Worm (Caenorhabditis elegans): ENCODE measurements around the gene F55H2.7.

Gene F55H2.7

DNA sequence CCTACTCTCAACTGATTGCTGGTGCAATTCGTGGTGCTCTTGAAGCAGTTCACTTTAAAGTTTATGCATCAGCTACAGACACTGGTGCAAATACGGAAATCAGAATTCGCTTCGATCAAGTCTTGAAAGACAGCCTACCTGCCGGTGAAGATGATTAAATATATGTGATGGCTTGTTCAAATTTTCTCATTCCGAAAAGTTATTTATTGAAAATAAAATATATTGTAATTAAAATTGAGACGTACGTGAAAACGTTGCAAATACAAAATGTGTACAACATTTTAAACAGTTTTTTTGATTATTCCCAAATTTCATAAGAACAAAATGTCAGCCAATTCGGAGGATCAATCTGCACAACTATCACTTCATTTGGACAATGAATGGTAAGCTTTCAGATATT is 10.8 kb upstream of the F55H2.7 start, which contains the start of gene ZK1098.6:
Gene ZK1098.6 (plus strand): TSS at position 301 of the 400 bp plus-strand sequence.
- TF ChIP-seq C34B4.2 (tag; optimal IDR thresholded peaks at IDR 0.05), result no peak
- no peak for TF ChIP-seq efl-1 (optimal IDR thresholded peaks at IDR 0.05)
- TF ChIP-seq efl-1 (GFP tag; optimal IDR thresholded peaks at IDR 0.05 in 1 of 2), result no peak
- no peak for TF ChIP-seq nhr-47 (tag; optimal IDR thresholded peaks at IDR 0.05)
- TF ChIP-seq mab-9 (GFP tag; IDR thresholded peaks at IDR 0.05), result no peak
- no peak for TF ChIP-seq zip-4 (GFP tag; optimal IDR thresholded peaks at IDR 0.05)
- TF ChIP-seq aly-2 (tag; optimal IDR thresholded peaks at IDR 0.05), result no peak
- no peak for TF ChIP-seq jun-1 (tag; optimal IDR thresholded peaks at IDR 0.05)
- TF ChIP-seq isw-1 (GFP tag; IDR thresholded peaks at IDR 0.05), result no peak
- TF ChIP-seq sox-4 (tag; optimal IDR thresholded peaks at IDR 0.05), result no peak

DNA sequence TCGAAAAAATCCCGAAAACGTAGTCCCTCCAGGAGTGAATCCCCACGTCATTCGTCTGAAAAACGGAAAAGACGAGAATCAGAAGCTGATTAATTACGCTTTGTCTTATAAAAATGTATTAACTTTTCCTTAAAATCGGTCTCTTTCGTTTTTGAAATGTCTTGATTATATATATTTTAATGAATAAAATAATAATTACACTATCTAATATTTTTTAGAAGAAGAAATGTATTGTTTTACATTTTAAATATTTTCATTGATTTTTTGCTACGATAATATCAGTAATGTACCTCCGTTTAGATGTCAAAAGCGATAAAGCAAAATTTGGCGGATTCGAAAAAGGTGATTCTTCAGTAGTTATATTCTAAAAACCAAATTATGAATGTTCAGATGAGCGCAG is 9.2 kb upstream of the F55H2.7 start, which contains the start of gene trpp-3:
Gene trpp-3 (plus strand): TSS at position 301 of the 400 bp plus-strand sequence.
- TF ChIP-seq lin-35 (GFP tag; optimal IDR thresholded peaks at IDR 0.05), result no peak
- TF ChIP-seq hpl-2 (GFP tag; optimal IDR thresholded peaks at IDR 0.05), result no peak
- no peak for TF ChIP-seq elt-2 (tag; optimal IDR thresholded peaks at IDR 0.05)
- no peak for TF ChIP-seq snpc-4 (tag; optimal IDR thresholded peaks at IDR 0.05)
- no peak for TF ChIP-seq skn-1 (tag; optimal IDR thresholded peaks at IDR 0.05)
- no peak for TF ChIP-seq aha-1 (tag; optimal IDR thresholded peaks at IDR 0.05)
- TF ChIP-seq unc-62 (GFP tag; optimal IDR thresholded peaks at IDR 0.05), result no peak
- no peak for TF ChIP-seq lin-14 (GFP tag; optimal IDR thresholded peaks at IDR 0.05)
- no peak for TF ChIP-seq C16A3.4 (tag; optimal IDR thresholded peaks at IDR 0.05)
- TF ChIP-seq lin-15B (tag; optimal IDR thresholded peaks at IDR 0.05), result no peak
- TF ChIP-seq sptf-1 (tag; optimal IDR thresholded peaks at IDR 0.05), result no peak

DNA sequence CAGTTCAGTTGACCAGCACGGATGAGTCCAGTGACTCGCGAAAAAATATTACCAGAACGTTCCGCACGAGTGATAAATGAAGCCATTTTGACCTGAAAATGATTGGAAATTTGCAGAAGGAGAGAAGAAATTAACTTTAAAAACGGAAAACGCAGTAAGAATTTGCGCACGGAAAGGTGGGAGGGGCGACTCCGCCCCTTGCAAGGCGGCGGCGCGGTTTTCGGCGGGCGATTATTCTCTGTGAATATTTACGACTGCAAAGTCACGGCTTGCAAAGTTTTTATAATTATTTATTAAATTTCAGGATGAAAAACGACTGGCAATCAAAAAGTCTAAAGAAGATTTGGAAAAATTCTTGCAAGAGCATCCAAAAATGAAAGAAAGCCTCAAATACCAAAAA is 7.5 kb upstream of the F55H2.7 start, which contains the start of gene mrps-23:
Gene mrps-23 (minus strand): TSS at position 92 of the 400 bp plus-strand sequence.
- TF ChIP-seq nhr-19 (GFP tag; conservative IDR thresholded peaks at IDR 0.05), result no peak
- TF ChIP-seq vab-15 (tag; optimal IDR thresholded peaks at IDR 0.05), result no peak
- no peak for TF ChIP-seq egl-27 (tag; optimal IDR thresholded peaks at IDR 0.05)
- no peak for TF ChIP-seq xbp-1 (tag; optimal IDR thresholded peaks at IDR 0.05)
- TF ChIP-seq lin-14 (GFP tag; optimal IDR thresholded peaks at IDR 0.05), result no peak
- TF ChIP-seq nhr-11 (tag; optimal IDR thresholded peaks at IDR 0.05), result no peak
- TF ChIP-seq hpl-2 (GFP tag; optimal IDR thresholded peaks at IDR 0.05), result no peak
- TF ChIP-seq nhr-237 (tag; optimal IDR thresholded peaks at IDR 0.05), result no peak
- peak in 1 of 6 experiments; percentile 12 for TF ChIP-seq elt-3 (tag; optimal IDR thresholded peaks at IDR 0.05)
- no peak for TF ChIP-seq irx-1 (tag; optimal IDR thresholded peaks at IDR 0.05)
- TF ChIP-seq mdl-1 (tag; optimal IDR thresholded peaks at IDR 0.05), result no peak
- TF ChIP-seq efl-1 (optimal IDR thresholded peaks at IDR 0.05), result no peak
- TF ChIP-seq efl-1 (GFP tag; optimal IDR thresholded peaks at IDR 0.05 in 1 of 2), result peak in 1 of 2 experiments; percentile 16
- no peak for TF ChIP-seq ceh-8 (GFP tag; optimal IDR thresholded peaks at IDR 0.05)
- TF ChIP-seq efl-3 (GFP tag; optimal IDR thresholded peaks at IDR 0.05), result no peak
- TF ChIP-seq isw-1 (GFP tag; IDR thresholded peaks at IDR 0.05), result no peak
- no peak for TF ChIP-seq ceh-63 (GFP tag; optimal IDR thresholded peaks at IDR 0.05)
- TF ChIP-seq lin-13 (GFP tag; optimal IDR thresholded peaks at IDR 0.05), result no peak
- TF ChIP-seq tlp-1 (tag; optimal IDR thresholded peaks at IDR 0.05), result no peak
- TF ChIP-seq hlh-4 (tag; optimal IDR thresholded peaks at IDR 0.05), result no peak
- peak; percentile 7 for TF ChIP-seq nhr-47 (tag; optimal IDR thresholded peaks at IDR 0.05)
- no peak for TF ChIP-seq aly-2 (tag; optimal IDR thresholded peaks at IDR 0.05)
- no peak for TF ChIP-seq fkh-8 (tag; optimal IDR thresholded peaks at IDR 0.05)
- no peak for TF ChIP-seq lir-3 (tag; optimal IDR thresholded peaks at IDR 0.05; ENCODE audit: poor library complexity)
- TF ChIP-seq snu-23 (GFP tag; optimal IDR thresholded peaks at IDR 0.05), result peak; percentile 20
- no peak for TF ChIP-seq nhr-77 (tag; optimal IDR thresholded peaks at IDR 0.05)
- no peak for TF ChIP-seq grh-1 (GFP tag; IDR thresholded peaks at IDR 0.05)
- TF ChIP-seq C34B4.2 (tag; optimal IDR thresholded peaks at IDR 0.05), result no peak
- TF ChIP-seq sup-37 (GFP tag; optimal IDR thresholded peaks at IDR 0.05), result no peak
- TF ChIP-seq Y116A8C.19 (tag; optimal IDR thresholded peaks at IDR 0.05; ENCODE audit: borderline replicate concordance), result no peak
- no peak for TF ChIP-seq ceh-88 (GFP tag; IDR thresholded peaks at IDR 0.05)
- TF ChIP-seq pag-3 (tag; optimal IDR thresholded peaks at IDR 0.05; ENCODE audit: borderline replicate concordance, insufficient read depth), result no peak
- no peak for TF ChIP-seq skn-1 (tag; optimal IDR thresholded peaks at IDR 0.05)
- no peak for TF ChIP-seq ets-5 (GFP tag; IDR thresholded peaks at IDR 0.05)
- peak in 1 of 3 experiments; percentile 7 for TF ChIP-seq dpl-1 (GFP tag; optimal IDR thresholded peaks at IDR 0.05)
- no peak for TF ChIP-seq mab-9 (GFP tag; IDR thresholded peaks at IDR 0.05)
- TF ChIP-seq pax-3 (tag; optimal IDR thresholded peaks at IDR 0.05), result no peak

Data from whole organism, L1 larva.